Worm (Caenorhabditis elegans): Measurements from ENCODE around the gene nrde-3.

Gene nrde-3

DNA sequence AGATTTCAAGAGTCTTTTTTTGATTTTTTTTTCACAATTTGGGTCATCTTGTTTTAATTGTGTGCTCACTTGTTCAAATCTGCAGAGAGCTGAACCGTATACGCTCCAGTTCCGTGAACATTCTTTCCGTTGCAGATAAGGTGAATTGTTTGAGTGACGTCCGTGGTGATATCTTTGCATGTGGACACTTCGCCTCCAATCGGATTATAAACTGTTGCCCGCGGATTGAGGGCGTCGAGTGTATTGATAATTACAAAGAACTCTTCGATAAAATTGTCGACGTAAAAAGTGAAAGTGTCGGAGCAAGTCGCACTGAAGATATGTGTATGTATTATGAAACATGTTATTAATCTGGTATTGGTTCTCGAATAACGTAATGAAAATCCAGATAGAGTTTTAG, 51.7 kb downstream of the nrde-3 start:
- TF ChIP-seq che-1 (tag; optimal IDR thresholded peaks at IDR 0.05) (no peak), pax-1 (tag; optimal IDR thresholded peaks at IDR 0.05) (no peak), nhr-232 (tag; optimal IDR thresholded peaks at IDR 0.05) (no peak), hlh-6 (tag; optimal IDR thresholded peaks at IDR 0.05) (no peak), ceh-6 (GFP tag; optimal IDR thresholded peaks at IDR 0.05) (no peak), pqm-1 (tag; optimal IDR thresholded peaks at IDR 0.05) (no peak), lin-11 (tag; optimal IDR thresholded peaks at IDR 0.05) (no peak), rnt-1 (tag; optimal IDR thresholded peaks at IDR 0.05) (no peak), Y22D7AL.16 (tag; optimal IDR thresholded peaks at IDR 0.05) (no peak), unc-42 (tag; optimal IDR thresholded peaks at IDR 0.05) (no peak), npax-4 (tag; optimal IDR thresholded peaks at IDR 0.05) (no peak)

DNA sequence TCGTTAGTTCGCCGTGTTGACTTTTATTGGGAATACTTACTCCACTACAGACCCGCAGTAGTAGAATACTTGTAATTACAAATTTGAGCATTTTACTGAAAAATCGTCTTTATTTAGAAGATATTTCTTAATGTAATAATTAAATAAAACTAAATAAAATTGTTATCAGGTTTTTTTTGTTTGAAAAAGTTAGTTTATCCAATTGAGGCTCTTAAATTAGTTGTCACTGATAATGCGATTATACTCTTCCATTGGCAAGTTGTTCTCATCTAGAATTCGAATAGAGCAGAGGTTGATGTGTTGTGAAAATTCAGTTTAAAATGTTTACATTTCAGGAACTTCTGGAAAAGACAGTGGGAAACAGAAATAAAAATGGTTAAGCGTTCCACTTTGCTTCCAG, 53.5 kb downstream of the nrde-3 start, which contains the start of gene ZK1193.2:
Gene ZK1193.2 (minus strand): TSS at position 101 of the 400 bp plus-strand sequence.
- TF ChIP-seq ceh-2 (tag; optimal IDR thresholded peaks at IDR 0.05): no peak
- TF ChIP-seq hlh-30 (tag; optimal IDR thresholded peaks at IDR 0.05; ENCODE audit: insufficient read depth): no peak
- TF ChIP-seq fkh-6 (tag; optimal IDR thresholded peaks at IDR 0.05): no peak
- no peak for TF ChIP-seq hlh-15 (tag; optimal IDR thresholded peaks at IDR 0.05)
- TF ChIP-seq ceh-14 (tag; optimal IDR thresholded peaks at IDR 0.05): no peak
- TF ChIP-seq Y22D7AL.16 (tag; optimal IDR thresholded peaks at IDR 0.05): no peak

Data from whole organism, late embryonic.